Fruit fly (Drosophila melanogaster) whole organism, wandering third instar larva: ENCODE data around the gene Msp300.
A peak's percentile ranks its signal among the peaks of the same experiment; 100 is the strongest.

Experiments
- Abd-B ChIP-seq: fragments of >200 bp; optimal IDR thresholded peaks from 2 replicates; lab custom pipeline; 2017; ENCODE audit warnings: missing biosample characterization, missing genetic modification characterization
- CG32264 ChIP-seq: fragments of 200-800 bp; sonication (Bioruptor generic); optimal IDR thresholded peaks from 2 replicates; lab custom pipeline; 2016; ENCODE audit warnings: missing biosample characterization, missing genetic modification characterization
- CG9705 ChIP-seq: fragments of 200-800 bp; sonication (Bioruptor generic); optimal IDR thresholded peaks from 2 replicates; lab custom pipeline; 2018; ENCODE audit warnings: missing biosample characterization, mild to moderate bottlenecking, missing genetic modification characterization
- CrebA ChIP-seq: fragments of 200-800 bp; sonication (Bioruptor generic); optimal IDR thresholded peaks from 2 replicates; lab custom pipeline; 2016; ENCODE audit warnings: missing biosample characterization, mild to moderate bottlenecking, missing genetic modification characterization, borderline replicate concordance
- Dfd ChIP-seq: fragments of >200 bp; optimal IDR thresholded peaks from 2 replicates; lab custom pipeline; 2017; ENCODE audit warnings: missing biosample characterization, missing genetic modification characterization
- Dif ChIP-seq: fragments of 200-275, 200-300 bp; sonication (Bioruptor generic); optimal IDR thresholded peaks from 2 replicates; lab custom pipeline; 2018; ENCODE audit warnings: missing biosample characterization, missing genetic modification characterization; ENCODE audit not compliant: partially characterized antibody
- GATAd ChIP-seq: sonication (Bioruptor generic); optimal IDR thresholded peaks from 2 replicates; lab custom pipeline; 2016; ENCODE audit warnings: missing biosample characterization, missing genetic modification characterization
- HLH106 ChIP-seq: fragments of 200-800 bp; optimal IDR thresholded peaks from 3 replicates; lab custom pipeline; 2019; ENCODE audit warnings: missing biosample characterization, mild to moderate bottlenecking, missing genetic modification characterization, moderate library complexity
- Hnf4 ChIP-seq: fragments of 200-800 bp; sonication (Bioruptor generic); optimal IDR thresholded peaks from 2 replicates; lab custom pipeline; 2016; ENCODE audit warnings: missing biosample characterization, mild to moderate bottlenecking, missing genetic modification characterization
- Hr78 ChIP-seq: fragments of >200 bp; optimal IDR thresholded peaks from 2 replicates; lab custom pipeline; 2017; ENCODE audit warnings: missing biosample characterization, missing genetic modification characterization
- Hr83 ChIP-seq: fragments of 200-300 bp; sonication (Bioruptor generic); optimal IDR thresholded peaks from 2 replicates; lab custom pipeline; 2016; ENCODE audit warnings: missing biosample characterization, mild to moderate bottlenecking, missing genetic modification characterization, moderate library complexity; ENCODE audit not compliant: poor library complexity, severe bottlenecking
- Jra ChIP-seq: sonication (Bioruptor generic); optimal IDR thresholded peaks from 2 replicates; lab custom pipeline; 2016; ENCODE audit warnings: missing biosample characterization, missing genetic modification characterization
- Mio ChIP-seq: sonication (Bioruptor generic); optimal IDR thresholded peaks from 2 replicates; lab custom pipeline; 2016; ENCODE audit warnings: missing biosample characterization, missing genetic modification characterization
- Myc ChIP-seq: fragments of >200 bp; optimal IDR thresholded peaks from 2 replicates; lab custom pipeline; 2017
- N ChIP-seq: fragments of >200 bp; optimal IDR thresholded peaks from 2 replicates; lab custom pipeline; 2018; ENCODE audit warnings: missing biosample characterization, missing external identifiers, missing genetic modification characterization
- OdsH ChIP-seq: fragments of 200-800 bp; sonication (Bioruptor generic); optimal IDR thresholded peaks from 2 replicates; lab custom pipeline; 2016; ENCODE audit warnings: missing biosample characterization, mild to moderate bottlenecking, missing genetic modification characterization
- Rel ChIP-seq, 2 experiments: fragments of 200-800 bp; sonication (Bioruptor generic) in 1 of 2; optimal IDR thresholded peaks; 2 replicates in 1 of 2; 3 replicates in 1 of 2; lab custom pipeline; 2016 to 2019; ENCODE audit warnings: mild to moderate bottlenecking in 2 of 2, missing biosample characterization in 2 of 2, missing genetic modification characterization in 2 of 2, moderate library complexity in 1 of 2
- Sp1 ChIP-seq: fragments of 200-800 bp; sonication (Bioruptor generic); optimal IDR thresholded peaks from 3 replicates; lab custom pipeline; 2019; ENCODE audit warnings: missing biosample characterization, mild to moderate bottlenecking, missing genetic modification characterization, moderate library complexity
- Vsx2 ChIP-seq: fragments of 200-300, 225-300 bp; sonication (Bioruptor generic); optimal IDR thresholded peaks from 2 replicates; lab custom pipeline; 2018; ENCODE audit warnings: missing biosample characterization, missing genetic modification characterization; ENCODE audit not compliant: partially characterized antibody
- br ChIP-seq: fragments of 200-800 bp; sonication (Bioruptor generic); optimal IDR thresholded peaks from 2 replicates; lab custom pipeline; 2016; ENCODE audit warnings: missing biosample characterization, missing genetic modification characterization
- brk ChIP-seq: fragments of 200-800 bp; sonication (Bioruptor generic); optimal IDR thresholded peaks from 2 replicates; lab custom pipeline; 2016; ENCODE audit warnings: missing biosample characterization, mild to moderate bottlenecking, missing genetic modification characterization
- dl ChIP-seq, 2 experiments: fragments of 175-275, 200-275 bp in 1 of 2; fragments of 200-275 bp in 1 of 2; sonication (Bioruptor generic); optimal IDR thresholded peaks; lab custom pipeline; 2018; ENCODE audit warnings: mild to moderate bottlenecking in 2 of 2, missing biosample characterization in 2 of 2, missing genetic modification characterization in 2 of 2, moderate library complexity in 2 of 2; ENCODE audit not compliant: partially characterized antibody in 2 of 2, insufficient read depth in 1 of 2
- dmrt93B ChIP-seq: fragments of 200-800 bp; sonication (Bioruptor generic); optimal IDR thresholded peaks from 2 replicates; lab custom pipeline; 2018; ENCODE audit warnings: missing biosample characterization, mild to moderate bottlenecking, missing genetic modification characterization
- dsf ChIP-seq: sonication (Bioruptor generic); optimal IDR thresholded peaks from 2 replicates; lab custom pipeline; 2016; ENCODE audit warnings: missing biosample characterization, missing genetic modification characterization, borderline replicate concordance
- ey ChIP-seq: fragments of 200-800 bp; sonication (Bioruptor generic); optimal IDR thresholded peaks from 2 replicates; lab custom pipeline; 2016; ENCODE audit warnings: missing biosample characterization, missing genetic modification characterization
- foxo ChIP-seq, 2 experiments: fragments of 200-800 bp; sonication (Bioruptor generic); optimal IDR thresholded peaks; 2 replicates in 1 of 2; 3 replicates in 1 of 2; lab custom pipeline; 2016 to 2017; ENCODE audit warnings: missing biosample characterization in 2 of 2, missing genetic modification characterization in 2 of 2
- fru ChIP-seq: fragments of 200-800 bp; sonication (Bioruptor generic); optimal IDR thresholded peaks from 3 replicates; lab custom pipeline; 2016; ENCODE audit warnings: missing biosample characterization, mild to moderate bottlenecking, missing genetic modification characterization
- h ChIP-seq: fragments of 200-800 bp; sonication (Bioruptor generic); optimal IDR thresholded peaks from 3 replicates; lab custom pipeline; 2016; ENCODE audit warnings: missing biosample characterization, mild to moderate bottlenecking, missing genetic modification characterization
- jim ChIP-seq: fragments of 175-275, 200-325 bp; sonication (Bioruptor generic); optimal IDR thresholded peaks from 2 replicates; lab custom pipeline; 2016; ENCODE audit warnings: missing biosample characterization, mild to moderate bottlenecking, missing genetic modification characterization
- lola ChIP-seq: fragments of >200 bp; optimal IDR thresholded peaks from 2 replicates; lab custom pipeline; 2017; ENCODE audit warnings: missing biosample characterization, missing genetic modification characterization
- pan ChIP-seq: fragments of >200 bp; optimal IDR thresholded peaks from 2 replicates; lab custom pipeline; 2017
- psq ChIP-seq: fragments of 200-800 bp; sonication (Bioruptor generic); optimal IDR thresholded peaks from 3 replicates; lab custom pipeline; 2017; ENCODE audit warnings: missing biosample characterization, mild to moderate bottlenecking, missing genetic modification characterization, moderate library complexity
- rgr ChIP-seq: fragments of 200-800 bp; sonication (Bioruptor generic); optimal IDR thresholded peaks from 3 replicates; lab custom pipeline; 2016; ENCODE audit warnings: missing biosample characterization, mild to moderate bottlenecking, missing genetic modification characterization
- sage ChIP-seq: fragments of 200-800 bp; sonication (Bioruptor generic); optimal IDR thresholded peaks from 2 replicates; lab custom pipeline; 2016; ENCODE audit warnings: missing biosample characterization, mild to moderate bottlenecking, missing genetic modification characterization
- sv ChIP-seq: fragments of 200-800 bp; sonication (Bioruptor generic); optimal IDR thresholded peaks from 3 replicates; lab custom pipeline; 2016; ENCODE audit warnings: missing biosample characterization, missing genetic modification characterization
- tai ChIP-seq: sonication (Bioruptor generic); optimal IDR thresholded peaks from 2 replicates; lab custom pipeline; 2016; ENCODE audit warnings: missing biosample characterization, missing genetic modification characterization
- usp ChIP-seq: fragments of >200 bp; optimal IDR thresholded peaks from 2 replicates; lab custom pipeline; 2017; ENCODE audit warnings: missing biosample characterization, missing genetic modification characterization
- woc ChIP-seq: sonication (Bioruptor generic); optimal IDR thresholded peaks from 2 replicates; lab custom pipeline; 2016; ENCODE audit warnings: missing biosample characterization, mild to moderate bottlenecking, missing genetic modification characterization

The Msp300 gene

dm6 chr2L:5254105-5254711, 153.5 kb downstream of the Msp300 start:
- no peak for TF ChIP-seq lola (GFP tag; lab: Kevin White, UChicago)
- peak; percentile 97 for TF ChIP-seq fru (GFP tag; lab: Kevin White, UChicago)
- TF ChIP-seq sv: no peak
- peak; percentile 96 for TF ChIP-seq br (GFP tag; lab: Kevin White, UChicago)
- TF ChIP-seq brk (GFP tag; lab: Kevin White, UChicago): peak; percentile 92
- TF ChIP-seq OdsH (GFP tag; lab: Kevin White, UChicago): peak; percentile 96
- peak; percentile 89 for TF ChIP-seq dmrt93B (GFP tag; lab: Kevin White, UChicago)
- no peak for TF ChIP-seq dl (GFP tag; optimal IDR thresholded peaks at IDR 0.05; lab: Kevin White, UChicago; ENCODE audit: insufficient read depth in 1 of 2, partially characterized antibody in 2 of 2)
- TF ChIP-seq foxo (GFP tag; optimal IDR thresholded peaks at IDR 0.05; lab: Kevin White, UChicago): peak; percentile 74 to 97
- TF ChIP-seq pan: no peak
- peak; percentile 72 for TF ChIP-seq CG9705 (GFP tag; lab: Kevin White, UChicago)
- peak; percentile 95 for TF ChIP-seq HLH106
- TF ChIP-seq CrebA (GFP tag; lab: Kevin White, UChicago): peak; percentile 80
- peak; percentile 87 for TF ChIP-seq tai
- peak; percentile 91 for TF ChIP-seq psq (GFP tag; lab: Kevin White, UChicago)
- TF ChIP-seq rgr (GFP tag; lab: Kevin White, UChicago): peak; percentile 95
- TF ChIP-seq jim (GFP tag; lab: Kevin White, UChicago): no peak
- TF ChIP-seq dsf (GFP tag; lab: Kevin White, UChicago): peak; percentile 76
- peak; percentile 95 for TF ChIP-seq Hnf4 (GFP tag; lab: Kevin White, UChicago)
- no peak for TF ChIP-seq Hr83
- TF ChIP-seq usp (GFP tag; lab: Kevin White, UChicago): no peak
- TF ChIP-seq N: no peak
- TF ChIP-seq CG32264 (GFP tag; lab: Kevin White, UChicago): peak; percentile 93
- peak; percentile 82 for TF ChIP-seq Jra (GFP tag; lab: Kevin White, UChicago)
- no peak for TF ChIP-seq Myc (lab: Kevin White, UChicago)
- TF ChIP-seq Vsx2 (GFP tag; lab: Kevin White, UChicago): no peak
- peak; percentile 7 for TF ChIP-seq Mio
- TF ChIP-seq Dif: no peak
- TF ChIP-seq woc (GFP tag; lab: Kevin White, UChicago): peak; percentile 95
- TF ChIP-seq ey (GFP tag; lab: Kevin White, UChicago): peak; percentile 96
- peak; percentile 96 for TF ChIP-seq h
- no peak for TF ChIP-seq Hr78 (GFP tag; lab: Kevin White, UChicago)
- TF ChIP-seq sage (GFP tag; lab: Kevin White, UChicago): peak; percentile 92
- no peak for TF ChIP-seq Abd-B (GFP tag; lab: Kevin White, UChicago)
- TF ChIP-seq Dfd (GFP tag; lab: Kevin White, UChicago): no peak
- peak; percentile 96 for TF ChIP-seq Sp1 (GFP tag; lab: Kevin White, UChicago)
- TF ChIP-seq GATAd (GFP tag; lab: Kevin White, UChicago): no peak
- TF ChIP-seq Rel (GFP tag; optimal IDR thresholded peaks at IDR 0.05; lab: Kevin White, UChicago): peak; percentile 10
- TF ChIP-seq Rel (tag; optimal IDR thresholded peaks at IDR 0.05; lab: Kevin White, UChicago): peak; percentile 60

DNA sequence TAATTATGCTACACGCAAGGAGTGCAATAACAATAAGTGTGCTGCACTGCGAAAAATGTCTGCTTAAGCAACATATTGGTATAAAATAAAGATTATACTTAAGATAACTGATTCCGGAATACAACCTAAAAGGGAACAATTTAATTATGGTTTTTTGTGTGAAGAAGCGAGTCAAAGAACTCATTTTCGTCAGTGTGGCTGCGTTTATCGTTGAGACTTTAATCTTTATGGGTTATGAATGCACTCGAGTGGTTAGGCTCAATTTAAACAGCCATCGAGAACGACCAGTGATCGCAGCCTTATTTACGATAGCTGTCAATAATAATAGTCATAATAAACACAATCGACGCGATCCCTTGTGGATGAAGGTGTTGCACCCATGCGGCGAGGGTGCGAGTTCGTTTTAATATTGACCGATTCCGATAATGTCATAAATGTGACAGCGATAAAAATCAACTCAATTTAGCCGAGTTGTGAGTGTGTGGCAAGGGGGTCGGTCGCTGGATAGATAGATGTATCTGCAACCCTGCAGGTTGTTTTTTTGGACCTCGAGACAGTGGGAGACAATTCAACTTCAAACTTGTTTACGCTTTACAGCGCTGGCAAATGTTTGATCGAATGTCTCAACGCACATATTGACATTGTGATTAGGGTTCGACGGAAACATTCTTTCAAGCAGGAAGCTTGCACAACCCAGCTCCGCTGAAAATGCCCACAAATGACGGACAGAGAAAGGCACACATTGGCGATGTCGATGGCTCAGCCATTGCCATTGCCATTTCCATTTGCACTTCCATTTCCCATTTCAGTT, 155.6 kb downstream of the Msp300 start:
- peak; percentile 86 for TF ChIP-seq rgr (GFP tag; lab: Kevin White, UChicago)
- no peak for TF ChIP-seq Dif
- peak; percentile 68 for TF ChIP-seq psq (GFP tag; lab: Kevin White, UChicago)
- peak; percentile 34 for TF ChIP-seq dmrt93B (GFP tag; lab: Kevin White, UChicago)
- TF ChIP-seq foxo (GFP tag; optimal IDR thresholded peaks at IDR 0.05; lab: Kevin White, UChicago): peak; percentile 24 to 85
- no peak for TF ChIP-seq N
- TF ChIP-seq Vsx2 (GFP tag; lab: Kevin White, UChicago): no peak
- peak; percentile 80 for TF ChIP-seq CrebA (GFP tag; lab: Kevin White, UChicago)
- peak; percentile 78 for TF ChIP-seq Hnf4 (GFP tag; lab: Kevin White, UChicago)
- TF ChIP-seq br (GFP tag; lab: Kevin White, UChicago): peak; percentile 76
- no peak for TF ChIP-seq lola (GFP tag; lab: Kevin White, UChicago)
- peak; percentile 25 for TF ChIP-seq Jra (GFP tag; lab: Kevin White, UChicago)
- no peak for TF ChIP-seq dl (GFP tag; optimal IDR thresholded peaks at IDR 0.05; lab: Kevin White, UChicago; ENCODE audit: insufficient read depth in 1 of 2, partially characterized antibody in 2 of 2)
- no peak for TF ChIP-seq Myc (lab: Kevin White, UChicago)
- TF ChIP-seq fru (GFP tag; lab: Kevin White, UChicago): peak; percentile 86
- peak; percentile 71 for TF ChIP-seq brk (GFP tag; lab: Kevin White, UChicago)
- TF ChIP-seq GATAd (GFP tag; lab: Kevin White, UChicago): peak; percentile 3
- TF ChIP-seq usp (GFP tag; lab: Kevin White, UChicago): no peak
- TF ChIP-seq Sp1 (GFP tag; lab: Kevin White, UChicago): peak; percentile 69
- TF ChIP-seq tai: peak; percentile 78
- no peak for TF ChIP-seq CG32264 (GFP tag; lab: Kevin White, UChicago)
- peak; percentile 86 for TF ChIP-seq ey (GFP tag; lab: Kevin White, UChicago)
- no peak for TF ChIP-seq Mio
- TF ChIP-seq pan: no peak
- TF ChIP-seq HLH106: peak; percentile 77
- TF ChIP-seq jim (GFP tag; lab: Kevin White, UChicago): peak; percentile 35
- peak; percentile 92 for TF ChIP-seq Hr83
- peak; percentile 40 for TF ChIP-seq dsf (GFP tag; lab: Kevin White, UChicago)
- peak; percentile 50 for TF ChIP-seq Rel (GFP tag; optimal IDR thresholded peaks at IDR 0.05; lab: Kevin White, UChicago)
- TF ChIP-seq Rel (tag; optimal IDR thresholded peaks at IDR 0.05; lab: Kevin White, UChicago): peak; percentile 60
- TF ChIP-seq sv: no peak
- TF ChIP-seq h: peak; percentile 95
- TF ChIP-seq Abd-B (GFP tag; lab: Kevin White, UChicago): no peak
- peak; percentile 60 for TF ChIP-seq sage (GFP tag; lab: Kevin White, UChicago)
- TF ChIP-seq Hr78 (GFP tag; lab: Kevin White, UChicago): no peak
- TF ChIP-seq OdsH (GFP tag; lab: Kevin White, UChicago): peak; percentile 75
- no peak for TF ChIP-seq Dfd (GFP tag; lab: Kevin White, UChicago)
